Fruit fly (Drosophila melanogaster): ENCODE results near the gene CG10096.

The CG10096 gene

DNA sequence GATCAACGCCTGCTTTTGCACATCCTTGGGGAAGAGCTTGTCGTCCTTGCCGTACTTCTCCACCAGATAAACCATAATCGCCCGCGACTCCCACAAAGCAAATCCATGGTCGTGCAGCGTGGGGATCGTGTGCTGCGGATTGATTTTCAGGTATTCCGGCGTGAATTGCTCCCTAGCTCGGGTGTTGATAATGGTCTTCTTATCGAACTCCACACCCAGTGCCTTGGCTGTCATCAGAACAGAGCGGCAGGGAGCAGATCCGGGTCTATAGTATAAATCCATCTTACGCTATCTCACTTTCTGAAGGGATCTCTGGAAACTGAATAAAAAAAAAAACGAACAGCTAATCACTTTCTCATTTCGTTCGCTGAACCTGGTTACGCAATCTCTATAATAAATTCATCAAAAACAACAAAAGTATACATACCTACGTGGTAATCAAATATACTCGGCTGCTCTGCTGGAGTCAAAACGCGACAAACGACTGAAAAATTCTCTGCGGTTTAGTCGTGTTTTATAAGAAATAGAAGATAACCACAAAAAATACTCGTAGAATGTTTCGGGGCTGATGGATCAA is 30.4 kb downstream of the CG10096 start, which contains the start of gene GstD10:
Gene GstD10 (minus strand): TSS at position 472 of the 577 bp plus-strand sequence.
- peak; percentile 46 for TF ChIP-seq noc (tag; optimal IDR thresholded peaks at IDR 0.05)

DNA sequence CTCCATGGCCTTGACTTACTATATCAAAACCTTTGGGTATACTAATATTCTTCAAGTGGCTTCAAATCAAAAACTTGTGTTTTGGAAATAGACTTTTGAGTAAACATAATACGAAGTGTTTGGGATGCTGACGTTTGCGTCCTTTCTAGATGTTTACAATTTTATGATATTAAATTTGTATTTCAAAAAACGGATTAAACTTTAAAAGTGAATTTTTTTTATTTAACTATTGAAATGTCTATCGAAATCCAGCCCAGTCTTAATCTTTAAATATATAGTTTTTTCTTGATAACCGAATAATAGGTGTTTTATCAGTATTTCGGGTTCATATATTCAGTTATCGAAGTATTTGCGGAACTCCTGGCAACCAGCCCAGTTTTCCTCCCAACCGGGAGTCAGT is 31.2 kb downstream of the CG10096 start, which contains the start of gene Tim17a1:
Gene Tim17a1 (minus strand): TSS at position 101 of the 400 bp plus-strand sequence.
- no peak for TF ChIP-seq noc (tag; optimal IDR thresholded peaks at IDR 0.05)

DNA sequence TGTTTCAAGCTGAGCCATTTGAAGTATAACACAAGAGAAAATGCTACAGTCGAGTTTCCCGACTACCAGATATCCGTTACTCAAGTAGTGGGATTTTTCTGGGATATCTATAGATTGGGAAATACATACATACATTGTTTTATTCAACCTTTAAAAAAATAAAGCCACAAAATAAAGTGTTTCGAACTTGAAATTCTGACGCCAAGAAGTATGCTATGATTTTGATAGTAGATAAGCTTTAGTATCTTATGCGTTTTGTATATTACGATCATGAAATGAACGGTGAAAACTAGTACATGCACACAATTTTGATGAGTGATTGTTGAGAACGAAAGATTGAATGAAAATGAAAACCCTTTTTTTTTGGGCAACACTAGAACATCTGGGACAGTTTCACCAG is 32.2 kb downstream of the CG10096 start:
- TF ChIP-seq noc (tag; optimal IDR thresholded peaks at IDR 0.05): no peak

DNA sequence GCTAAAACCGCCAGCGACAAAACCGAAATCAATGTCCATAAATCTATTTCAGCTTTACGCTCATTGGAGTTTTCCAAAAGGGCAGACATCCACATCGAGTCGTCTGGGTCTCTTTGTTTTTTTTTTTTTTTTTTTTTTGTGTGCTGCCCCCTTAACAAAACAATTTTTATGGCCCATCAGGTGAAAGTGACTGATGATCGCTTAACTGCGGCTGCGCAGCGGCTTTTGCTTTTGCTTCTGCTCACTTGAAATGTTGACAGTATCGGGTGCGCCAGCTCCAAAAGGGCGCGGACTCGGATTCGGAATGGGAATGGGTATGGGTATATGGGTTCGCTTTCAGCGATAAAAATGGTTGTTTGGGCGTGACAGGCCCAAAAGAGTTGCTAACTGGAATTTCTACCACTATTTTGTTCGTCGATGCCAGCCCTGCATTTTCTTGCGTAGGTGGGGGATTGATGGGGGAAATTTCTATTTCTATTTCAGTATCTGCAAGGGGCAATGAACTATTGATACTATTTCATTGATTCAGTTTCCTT is 33.8 kb downstream of the CG10096 start:
- TF ChIP-seq noc (tag; optimal IDR thresholded peaks at IDR 0.05): no peak

DNA sequence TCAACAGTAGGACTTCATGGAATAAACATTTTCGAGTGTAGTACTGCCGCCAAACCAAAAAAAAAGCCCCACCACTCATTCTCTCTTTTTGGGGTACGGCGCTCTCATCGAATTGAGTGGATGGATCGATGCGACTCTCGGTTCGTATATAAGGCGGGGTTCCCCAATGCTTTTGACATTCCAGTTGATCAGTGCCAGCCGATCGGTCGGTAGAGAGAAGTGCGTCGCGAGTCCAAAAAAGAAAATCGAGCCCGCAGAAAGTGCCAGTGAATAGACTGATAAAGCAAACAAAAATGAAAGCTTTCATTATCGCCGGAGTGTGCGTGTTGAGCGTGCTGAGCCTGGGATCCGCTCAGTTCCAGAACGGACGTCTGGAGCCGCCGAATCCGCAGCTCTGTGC is 35.9 kb downstream of the CG10096 start, which contains the start of gene CG4115:
Gene CG4115 (plus strand): TSS at position 172 of the 400 bp plus-strand sequence.
- TF ChIP-seq noc (tag; optimal IDR thresholded peaks at IDR 0.05): no peak

DNA sequence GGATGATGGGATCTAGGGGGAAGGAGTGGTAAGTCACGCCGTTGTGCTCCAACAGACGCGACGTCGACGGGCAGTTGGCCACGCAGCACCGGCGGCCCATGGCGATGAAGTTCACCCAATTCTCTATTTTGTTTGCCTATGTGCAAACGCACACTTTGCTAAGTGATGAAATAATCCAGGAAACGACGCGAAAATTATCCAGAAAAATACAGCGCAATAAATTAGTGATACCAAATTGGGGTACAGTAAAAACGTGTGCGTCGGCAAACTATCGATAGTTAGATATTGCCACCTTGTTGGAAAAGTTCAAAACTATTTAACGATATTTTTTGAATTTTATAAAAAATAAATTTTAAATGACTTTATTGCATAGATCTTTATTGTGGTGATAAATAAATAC is 39.7 kb downstream of the CG10096 start, which contains the start of gene MBD-R2:
Gene MBD-R2 (minus strand): TSS at position 222 of the 400 bp plus-strand sequence.
- no peak for TF ChIP-seq noc (tag; optimal IDR thresholded peaks at IDR 0.05)

DNA sequence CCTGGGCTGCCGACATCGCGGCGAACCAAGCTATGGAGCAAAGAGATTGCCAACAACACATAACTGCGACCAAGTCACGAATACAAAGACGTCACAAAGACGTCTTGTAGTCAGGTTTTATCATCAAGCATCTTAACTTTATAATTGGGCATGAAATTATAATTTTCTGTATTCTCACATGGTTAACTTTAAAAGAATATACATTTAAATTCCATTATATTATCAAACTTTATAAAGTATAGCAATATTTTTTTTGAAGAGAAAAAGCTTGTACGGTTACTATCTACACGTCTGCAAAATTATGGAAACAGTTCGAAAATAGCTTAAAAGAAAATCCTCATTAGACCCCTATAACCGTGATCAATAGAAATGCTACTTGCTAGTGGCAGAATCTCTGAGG is 43.8 kb downstream of the CG10096 start, which contains the start of gene CG10041:
Gene CG10041 (minus strand): TSS at position 101 of the 400 bp plus-strand sequence.
- TF ChIP-seq noc (tag; optimal IDR thresholded peaks at IDR 0.05): no peak

DNA sequence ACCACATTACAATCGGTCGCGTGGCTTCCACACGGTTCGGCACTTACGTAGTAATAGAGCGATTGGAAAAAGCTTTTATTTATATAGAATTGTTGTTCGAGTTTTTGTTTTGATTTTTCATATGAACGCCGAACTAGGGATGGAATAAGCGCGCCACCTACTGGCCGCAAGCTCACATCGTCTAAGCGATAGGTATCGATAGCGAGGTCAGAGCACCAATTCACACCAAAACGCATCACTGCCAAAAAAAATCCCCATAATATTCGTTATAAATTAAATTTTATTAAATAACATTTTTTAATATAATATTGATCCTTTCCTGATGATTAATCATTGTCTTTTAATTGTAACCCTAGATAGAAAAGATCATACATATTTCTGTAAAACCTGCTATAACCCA is 45.3 kb downstream of the CG10096 start, which contains the start of gene CG10038:
Gene CG10038 (minus strand): TSS at position 148 of the 400 bp plus-strand sequence.
- no peak for TF ChIP-seq noc (tag; optimal IDR thresholded peaks at IDR 0.05)

DNA sequence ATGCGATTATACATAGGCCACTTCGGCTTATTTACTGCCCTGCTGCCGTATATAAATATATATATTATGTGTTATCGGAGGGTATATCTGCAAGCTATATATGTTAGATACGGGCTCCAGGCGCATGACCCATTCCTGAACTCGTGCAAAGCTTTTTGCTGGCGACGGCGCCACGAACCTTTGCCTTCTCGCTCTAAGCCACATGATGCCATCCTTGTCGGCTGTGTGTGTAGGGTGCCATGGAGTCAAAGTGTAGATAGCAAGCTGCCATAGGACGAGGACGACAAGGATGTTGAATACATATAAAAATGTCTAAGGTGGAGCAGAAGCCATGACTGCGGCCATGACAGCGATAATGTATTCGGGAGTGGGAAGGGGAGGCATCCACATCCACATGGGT is 48.1 kb downstream of the CG10096 start:
- TF ChIP-seq noc (tag; optimal IDR thresholded peaks at IDR 0.05): no peak

DNA sequence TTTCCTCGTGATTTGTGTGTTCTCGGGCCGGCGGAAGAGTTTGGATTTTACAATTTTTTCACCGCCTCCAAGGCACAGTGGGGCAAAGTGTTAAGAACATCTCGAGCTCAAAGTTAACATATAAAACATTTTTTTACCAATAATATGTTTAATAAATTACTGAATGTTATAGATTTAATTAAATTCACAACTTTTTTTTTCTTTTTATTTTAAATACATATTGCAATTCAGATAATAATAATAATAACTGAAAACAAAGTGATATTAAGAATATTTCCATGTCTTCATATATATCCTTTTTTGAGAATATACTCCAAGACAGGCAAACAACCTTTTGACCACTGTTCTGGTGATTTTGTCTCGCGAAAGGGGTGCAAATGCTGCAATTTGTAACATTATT is 49.8 kb downstream of the CG10096 start:
- no peak for TF ChIP-seq noc (tag; optimal IDR thresholded peaks at IDR 0.05)

DNA sequence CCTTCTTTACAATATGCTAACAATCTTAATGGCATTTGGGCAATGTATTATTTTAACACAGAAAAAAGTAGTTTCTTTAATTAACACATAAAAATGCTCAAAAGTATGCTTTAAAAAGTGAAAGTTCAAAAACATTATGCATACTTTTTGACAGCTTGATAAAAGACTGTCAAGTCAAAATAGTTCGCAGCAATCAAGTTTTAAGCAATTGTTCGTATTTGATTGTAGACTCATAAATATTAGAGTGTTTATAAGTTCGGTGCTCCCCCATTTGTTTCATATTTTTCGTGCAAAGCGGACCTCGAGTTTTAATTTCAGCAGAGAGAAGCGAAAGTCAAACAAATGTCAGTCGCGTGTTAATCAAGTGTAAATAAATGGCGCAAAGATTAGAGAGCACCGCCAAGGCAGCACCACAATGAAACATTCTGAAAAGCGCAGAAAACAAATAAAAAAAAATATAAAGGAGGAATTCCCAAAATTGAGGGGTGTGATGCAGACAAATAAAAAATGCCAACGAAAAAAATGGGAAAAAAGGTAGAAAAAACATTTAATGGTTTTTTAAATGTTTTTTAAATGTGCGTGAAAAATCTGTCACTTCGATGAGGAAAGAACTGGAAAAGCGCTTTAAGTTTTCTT is 50.7 kb downstream of the CG10096 start:
- TF ChIP-seq noc (tag; optimal IDR thresholded peaks at IDR 0.05): no peak

DNA sequence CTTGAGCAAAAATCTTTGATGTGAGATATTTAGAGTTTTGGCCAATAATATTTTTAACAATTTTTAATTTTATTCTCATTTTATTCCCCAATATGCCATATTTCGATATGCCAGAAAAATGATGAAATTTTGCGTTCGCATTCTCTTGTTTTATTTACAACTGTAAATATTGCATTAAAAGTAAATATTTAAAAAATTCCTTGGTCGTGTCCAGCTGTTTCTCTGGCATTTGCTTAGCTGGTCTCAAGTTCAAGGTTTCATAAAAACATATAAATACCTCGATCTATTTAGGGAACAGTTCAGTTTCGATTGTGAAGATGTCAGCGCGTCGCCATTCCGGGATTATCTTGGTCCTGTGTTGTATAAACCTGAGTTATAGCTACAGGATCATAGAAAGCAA is 54.4 kb downstream of the CG10096 start, which contains the start of gene Sgsf:
Gene Sgsf (plus strand): TSS at position 301 of the 400 bp plus-strand sequence.
- TF ChIP-seq noc (tag; optimal IDR thresholded peaks at IDR 0.05): no peak

Data from whole organism, larva.